Worm (Caenorhabditis elegans) whole organism, L2 larva: ENCODE measurements around the gene ptr-5.

Source experiments
- F13H6.1 ChIP-seq: sonication (generic microtip); optimal IDR thresholded peaks from 2 replicates; lab custom pipeline; 2016; ENCODE audit warnings: missing genetic modification characterization, missing compliant biosample characterization
- R02D3.7 ChIP-seq: fragments of 150-350 bp; optimal IDR thresholded peaks from 2 replicates; lab custom pipeline; 2014; ENCODE audit warnings: missing biosample characterization, missing genetic modification characterization
- Y55F3AM.14 ChIP-seq: fragments of 200-800 bp; sonication (Bioruptor generic); optimal IDR thresholded peaks from 2 replicates; lab custom pipeline; 2018; ENCODE audit warnings: mild to moderate bottlenecking, missing genetic modification characterization, missing compliant biosample characterization
- ZK546.5 ChIP-seq: sonication (generic microtip); optimal IDR thresholded peaks from 2 replicates; lab custom pipeline; 2017; ENCODE audit warnings: missing biosample characterization, missing genetic modification characterization
- alr-1 ChIP-seq: fragments of 150-350 bp; optimal IDR thresholded peaks from 2 replicates; lab custom pipeline; 2014; ENCODE audit warnings: missing biosample characterization, missing genetic modification characterization
- aly-2 ChIP-seq: fragments of 150-350 bp; optimal IDR thresholded peaks from 2 replicates; lab custom pipeline; 2014; ENCODE audit warnings: missing biosample characterization, missing genetic modification characterization
- ama-1 ChIP-seq: fragments of 150-350 bp; optimal IDR thresholded peaks from 2 replicates; lab custom pipeline; 2018; ENCODE audit warnings: inconsistent platforms
- blmp-1 ChIP-seq: sonication (generic microtip); optimal IDR thresholded peaks from 2 replicates; lab custom pipeline; 2017; ENCODE audit warnings: missing genetic modification characterization, mild to moderate bottlenecking, missing compliant biosample characterization, antibody characterized with exemption, moderate library complexity; ENCODE audit not compliant: insufficient read depth
- ceh-16 ChIP-seq: fragments of 150-350 bp; optimal IDR thresholded peaks from 2 replicates; lab custom pipeline; 2014; ENCODE audit warnings: missing biosample characterization, missing genetic modification characterization
- dmd-4 ChIP-seq: sonication (generic microtip); optimal IDR thresholded peaks from 2 replicates; lab custom pipeline; 2017; ENCODE audit warnings: missing biosample characterization, missing genetic modification characterization
- egl-27 ChIP-seq: sonication (generic microtip); optimal IDR thresholded peaks from 3 replicates; lab custom pipeline; 2017; ENCODE audit warnings: missing biosample characterization, missing genetic modification reagents, missing genetic modification characterization
- elt-1 ChIP-seq: fragments of 150-350 bp; optimal IDR thresholded peaks from 2 replicates; lab custom pipeline; 2014; ENCODE audit warnings: missing biosample characterization, missing genetic modification characterization
- elt-3 ChIP-seq: sonication (generic microtip); optimal IDR thresholded peaks from 2 replicates; lab custom pipeline; 2017; ENCODE audit warnings: missing biosample characterization, missing genetic modification characterization
- fos-1 ChIP-seq: fragments of 150-350 bp; optimal IDR thresholded peaks from 2 replicates; lab custom pipeline; 2014; ENCODE audit warnings: missing biosample characterization, missing genetic modification characterization
- gmeb-1 ChIP-seq: fragments of 150-350 bp; optimal IDR thresholded peaks from 2 replicates; lab custom pipeline; 2014; ENCODE audit warnings: missing biosample characterization, missing genetic modification characterization
- lin-11 ChIP-seq: fragments of 150-350 bp; sonication (generic microtip); optimal IDR thresholded peaks from 2 replicates; lab custom pipeline; 2014; ENCODE audit warnings: missing biosample characterization, missing genetic modification characterization, inconsistent platforms, mixed read lengths
- lin-13 ChIP-seq: fragments of 150-350 bp; optimal IDR thresholded peaks from 2 replicates; lab custom pipeline; 2014; ENCODE audit warnings: missing biosample characterization, missing genetic modification reagents, missing genetic modification characterization
- lin-39 ChIP-seq: fragments of 150-350 bp; optimal IDR thresholded peaks from 2 replicates; lab custom pipeline; 2014; ENCODE audit warnings: missing biosample characterization, missing genetic modification reagents, missing genetic modification characterization
- lsy-2 ChIP-seq, 2 experiments: fragments of 150-350 bp in 1 of 2; sonication (generic microtip) in 1 of 2; optimal IDR thresholded peaks; 2 replicates each; lab custom pipeline; 2014 to 2017; ENCODE audit warnings: missing biosample characterization in 2 of 2, missing genetic modification characterization in 2 of 2
- mab-5 ChIP-seq: fragments of 150-350 bp; optimal IDR thresholded peaks from 2 replicates; lab custom pipeline; 2014; ENCODE audit warnings: missing biosample characterization, missing genetic modification characterization
- mbf-1 ChIP-seq: sonication (generic microtip); optimal IDR thresholded peaks from 2 replicates; lab custom pipeline; 2017; ENCODE audit warnings: missing biosample characterization, missing genetic modification characterization
- mdl-1 ChIP-seq, 2 experiments: fragments of 150-350 bp in 1 of 2; sonication (generic microtip) in 1 of 2; optimal IDR thresholded peaks; 2 replicates each; lab custom pipeline; 2017; ENCODE audit warnings: missing biosample characterization in 2 of 2, missing genetic modification characterization in 2 of 2
- nhr-11 ChIP-seq: fragments of 150-350 bp; optimal IDR thresholded peaks from 2 replicates; lab custom pipeline; 2014; ENCODE audit warnings: missing biosample characterization, missing genetic modification characterization
- nhr-129 ChIP-seq: fragments of 150-350 bp; optimal IDR thresholded peaks from 2 replicates; lab custom pipeline; 2014; ENCODE audit warnings: missing biosample characterization, missing genetic modification characterization
- nhr-21 ChIP-seq: fragments of 150-350 bp; optimal IDR thresholded peaks from 2 replicates; lab custom pipeline; 2014; ENCODE audit warnings: missing biosample characterization, missing genetic modification characterization
- nhr-237 ChIP-seq: fragments of 150-350 bp; optimal IDR thresholded peaks from 2 replicates; lab custom pipeline; 2014; ENCODE audit warnings: missing biosample characterization, missing genetic modification characterization
- nhr-25 ChIP-seq: fragments of 150-350 bp; sonication (generic microtip); optimal IDR thresholded peaks from 3 replicates; lab custom pipeline; 2014; ENCODE audit warnings: missing biosample characterization, missing genetic modification characterization
- nhr-6 ChIP-seq: fragments of 150-350 bp; optimal IDR thresholded peaks from 2 replicates; lab custom pipeline; 2014; ENCODE audit warnings: missing biosample characterization, missing genetic modification characterization
- peb-1 ChIP-seq: fragments of 150-350 bp; optimal IDR thresholded peaks from 2 replicates; lab custom pipeline; 2014; ENCODE audit warnings: missing biosample characterization, missing genetic modification characterization
- sem-4 ChIP-seq: fragments of 150-350 bp; optimal IDR thresholded peaks from 2 replicates; lab custom pipeline; 2014; ENCODE audit warnings: missing biosample characterization, missing genetic modification reagents, missing genetic modification characterization
- skn-1 ChIP-seq: sonication (generic microtip); optimal IDR thresholded peaks from 2 replicates; lab custom pipeline; 2017; ENCODE audit warnings: missing biosample characterization, missing genetic modification characterization
- sma-3 ChIP-seq: sonication (generic microtip); optimal IDR thresholded peaks from 2 replicates; lab custom pipeline; 2016; ENCODE audit warnings: missing genetic modification reagents, missing genetic modification characterization, missing compliant biosample characterization
- sma-9 ChIP-seq, 2 experiments: fragments of 150-350 bp in 1 of 2; sonication (generic microtip) in 1 of 2; optimal IDR thresholded peaks; 2 replicates each; lab custom pipeline; 2014 to 2016; ENCODE audit warnings: missing genetic modification characterization in 2 of 2, mild to moderate bottlenecking in 1 of 2, missing biosample characterization in 1 of 2, missing compliant biosample characterization in 1 of 2, missing genetic modification reagents in 1 of 2, moderate library complexity in 1 of 2
- snpc-4 ChIP-seq: fragments of 150-350 bp; optimal IDR thresholded peaks from 2 replicates; lab custom pipeline; 2014; ENCODE audit warnings: missing biosample characterization, missing genetic modification characterization
- unc-39 ChIP-seq: fragments of 150-350 bp; optimal IDR thresholded peaks from 2 replicates; lab custom pipeline; 2014; ENCODE audit warnings: missing biosample characterization, missing genetic modification characterization
- unc-55 ChIP-seq: fragments of 150-350 bp; sonication (generic microtip); optimal IDR thresholded peaks from 3 replicates; lab custom pipeline; 2014; ENCODE audit warnings: missing biosample characterization, missing genetic modification reagents, missing genetic modification characterization
- unc-62 ChIP-seq: fragments of 150-350 bp; optimal IDR thresholded peaks from 2 replicates; lab custom pipeline; 2014; ENCODE audit warnings: missing biosample characterization, missing genetic modification reagents, missing genetic modification characterization
- zag-1 ChIP-seq: fragments of 150-350 bp; optimal IDR thresholded peaks from 2 replicates; lab custom pipeline; 2014; ENCODE audit warnings: missing biosample characterization, missing genetic modification characterization
- ztf-4 ChIP-seq: fragments of 150-350 bp; optimal IDR thresholded peaks from 2 replicates; lab custom pipeline; 2014; ENCODE audit warnings: missing biosample characterization, missing genetic modification characterization

ptr-5 gene

DNA sequence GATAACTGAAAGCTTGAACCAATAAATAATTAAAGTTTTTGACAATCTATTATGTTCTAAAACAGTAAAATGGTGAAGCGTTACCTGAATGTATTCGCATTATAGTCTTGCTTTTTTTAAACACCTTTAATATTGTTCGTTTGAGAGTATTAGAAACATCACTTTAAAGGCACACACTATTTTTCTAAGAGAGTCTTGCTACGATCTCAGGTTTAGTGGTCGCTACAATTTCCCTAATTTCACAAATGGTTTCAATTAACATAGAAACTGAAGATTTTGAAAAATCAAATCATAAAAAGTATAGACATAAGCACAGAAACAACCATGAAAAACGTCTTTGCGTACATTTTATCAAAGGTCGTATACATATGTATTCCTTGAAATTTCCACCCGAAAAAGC is 2.2 kb downstream of the ptr-5 start:
- TF ChIP-seq unc-62, result no peak
- no peak for TF ChIP-seq ceh-16
- no peak for TF ChIP-seq egl-27 (tag; lab: Kevin White, UChicago)
- TF ChIP-seq nhr-25, result no peak
- no peak for TF ChIP-seq elt-1 (tag; lab: Kevin White, UChicago)
- no peak for TF ChIP-seq lin-11 (tag; lab: Kevin White, UChicago)
- TF ChIP-seq skn-1 (tag; lab: Kevin White, UChicago), result no peak
- TF ChIP-seq F13H6.1 (tag; lab: Kevin White, UChicago), result no peak
- no peak for TF ChIP-seq dmd-4 (tag; lab: Kevin White, UChicago)
- TF ChIP-seq mab-5 (tag; lab: Kevin White, UChicago), result no peak
- TF ChIP-seq lsy-2 (tag; optimal IDR thresholded peaks at IDR 0.05; lab: Kevin White, UChicago), result no peak
- TF ChIP-seq R02D3.7 (tag; lab: Kevin White, UChicago), result no peak
- TF ChIP-seq unc-39 (tag; lab: Kevin White, UChicago), result no peak
- TF ChIP-seq zag-1 (tag; lab: Kevin White, UChicago), result no peak
- no peak for TF ChIP-seq nhr-11
- TF ChIP-seq, all 48 proteins: peak for 0

DNA sequence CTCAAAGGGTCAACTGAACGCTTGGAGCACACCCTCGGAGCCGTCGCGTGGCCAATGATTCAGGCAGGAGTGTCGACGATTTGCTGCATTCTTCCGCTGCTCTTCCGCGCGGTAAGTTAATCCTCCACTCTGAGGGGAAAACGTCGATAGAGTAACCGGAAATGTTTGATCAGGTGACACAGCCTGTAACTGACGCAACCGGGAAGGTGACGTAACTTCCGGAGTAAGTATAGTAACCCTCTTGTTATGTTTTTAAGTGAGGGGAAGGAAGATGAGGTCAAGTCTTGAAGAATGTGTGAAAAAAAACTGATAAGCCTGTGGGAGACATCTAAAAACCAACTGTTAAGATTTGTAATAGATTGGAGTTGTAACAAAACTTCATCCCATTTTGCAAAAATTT is 6.6 kb downstream of the ptr-5 start:
- TF ChIP-seq sma-3 (GFP tag; lab: Kevin White, UChicago), result no peak
- no peak for TF ChIP-seq sma-9 (GFP tag; optimal IDR thresholded peaks at IDR 0.05; lab: Kevin White, UChicago)
- TF ChIP-seq sma-9 (tag; optimal IDR thresholded peaks at IDR 0.05; lab: Kevin White, UChicago), result no peak
- no peak for TF ChIP-seq lin-39 (tag; lab: Kevin White, UChicago)
- no peak for TF ChIP-seq nhr-25
- TF ChIP-seq elt-1 (tag; lab: Kevin White, UChicago), result no peak
- TF ChIP-seq unc-55, result no peak
- no peak for TF ChIP-seq lin-11 (tag; lab: Kevin White, UChicago)
- no peak for TF ChIP-seq elt-3 (tag; lab: Kevin White, UChicago)
- no peak for TF ChIP-seq mab-5 (tag; lab: Kevin White, UChicago)
- no peak for TF ChIP-seq ama-1 (lab: Kevin White, UChicago)
- TF ChIP-seq gmeb-1 (tag; lab: Kevin White, UChicago), result no peak
- TF ChIP-seq lin-13 (GFP tag; lab: Kevin White, UChicago), result no peak
- no peak for TF ChIP-seq nhr-6 (tag; lab: Kevin White, UChicago)
- TF ChIP-seq R02D3.7 (tag; lab: Kevin White, UChicago), result no peak
- TF ChIP-seq nhr-237 (tag; lab: Kevin White, UChicago), result no peak
- TF ChIP-seq snpc-4 (tag; lab: Kevin White, UChicago), result no peak
- no peak for TF ChIP-seq Y55F3AM.14 (GFP tag; lab: Kevin White, UChicago)
- TF ChIP-seq ceh-16, result no peak
- TF ChIP-seq nhr-21 (tag; lab: Kevin White, UChicago), result no peak
- no peak for TF ChIP-seq skn-1 (tag; lab: Kevin White, UChicago)

DNA sequence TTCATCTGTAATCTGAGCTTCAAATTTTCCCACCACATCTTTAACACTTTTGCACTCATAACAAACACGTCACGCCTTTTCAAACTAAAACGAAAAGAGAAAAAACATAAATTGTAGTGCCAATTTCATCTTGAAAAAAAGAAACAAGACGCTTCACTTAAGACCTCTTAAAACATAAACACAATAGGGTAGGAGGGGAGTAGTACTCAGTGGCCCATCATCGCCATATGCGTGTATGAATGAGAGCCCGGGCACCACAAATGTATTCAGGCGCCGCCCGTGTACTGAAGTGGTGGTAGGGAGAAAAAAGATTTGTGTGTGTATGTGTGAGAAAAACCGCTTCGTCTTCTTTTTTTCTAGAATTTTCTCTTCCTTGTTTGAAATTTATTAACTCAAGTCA is 8.8 kb downstream of the ptr-5 start:
- TF ChIP-seq peb-1 (tag; lab: Kevin White, UChicago) (no peak), sem-4 (no peak), sma-9 (GFP tag; optimal IDR thresholded peaks at IDR 0.05; lab: Kevin White, UChicago) (no peak), sma-9 (tag; optimal IDR thresholded peaks at IDR 0.05; lab: Kevin White, UChicago) (no peak), blmp-1 (tag; lab: Kevin White, UChicago) (no peak), nhr-25 (no peak), ceh-16 (no peak), unc-39 (tag; lab: Kevin White, UChicago) (no peak), aly-2 (no peak), elt-3 (tag; lab: Kevin White, UChicago) (no peak), ZK546.5 (tag; lab: Kevin White, UChicago) (no peak), lin-13 (GFP tag; lab: Kevin White, UChicago) (no peak), lin-11 (tag; lab: Kevin White, UChicago) (no peak), nhr-129 (tag; lab: Kevin White, UChicago) (no peak), mdl-1 (tag; optimal IDR thresholded peaks at IDR 0.05; lab: Kevin White, UChicago) (no peak), mbf-1 (tag; lab: Kevin White, UChicago) (no peak), alr-1 (tag; lab: Kevin White, UChicago) (no peak), sma-3 (GFP tag; lab: Kevin White, UChicago) (no peak), ztf-4 (tag; lab: Kevin White, UChicago) (no peak), fos-1 (no peak), skn-1 (tag; lab: Kevin White, UChicago) (no peak)
